Comparison of ENCODE assay signal across 3 fruit fly cellular contexts in genomic region chr3R:16005943-16006342, dm6.
TF ChIP-seq lines count a peak whose summit lies in the region.

No protein-coding gene starts in this region.

- no peak for TF ChIP-seq CTCF in whole organism, embryonic (GFP tag; optimal IDR thresholded peaks at IDR 0.05; lab: Kevin White, UChicago)

TF ChIP-seq in whole organism, adult, 20 proteins besides CTCF, POLR2A, EP300 and RAD21:
- TF ChIP-seq Clk (GFP tag; optimal IDR thresholded peaks at IDR 0.05; lab: Kevin White, UChicago) = no peak
- TF ChIP-seq cic (GFP tag; optimal IDR thresholded peaks at IDR 0.05; lab: Kevin White, UChicago) = no peak
- TF ChIP-seq bab1 (GFP tag; optimal IDR thresholded peaks at IDR 0.05; lab: Kevin White, UChicago) = no peak
- TF ChIP-seq CG5204 (GFP tag; optimal IDR thresholded peaks at IDR 0.05; lab: Kevin White, UChicago) = no peak
- peak; percentile 25 for TF ChIP-seq CG14711 (tag; optimal IDR thresholded peaks at IDR 0.05; lab: Kevin White, UChicago)
- peak; percentile 26 for TF ChIP-seq CG12768 (GFP tag; optimal IDR thresholded peaks at IDR 0.05; lab: Kevin White, UChicago)
- TF ChIP-seq pad (GFP tag; optimal IDR thresholded peaks at IDR 0.05; lab: Kevin White, UChicago) = no peak
- no peak for TF ChIP-seq CG7045 (GFP tag; optimal IDR thresholded peaks at IDR 0.05; lab: Kevin White, UChicago)
- TF ChIP-seq ovo (GFP tag; optimal IDR thresholded peaks at IDR 0.05; lab: Kevin White, UChicago) = peak; percentile 55
- peak; percentile 50 for TF ChIP-seq CG7101 (tag; optimal IDR thresholded peaks at IDR 0.05; lab: Kevin White, UChicago)
- peak; percentile 25 for TF ChIP-seq Crg-1 (GFP tag; optimal IDR thresholded peaks at IDR 0.05; lab: Kevin White, UChicago)
- TF ChIP-seq kay (GFP tag; lab: Kevin White, UChicago; ENCODE audit: borderline replicate concordance) = peak; percentile 52
- TF ChIP-seq Hr96 (GFP tag; optimal IDR thresholded peaks at IDR 0.05; lab: Kevin White, UChicago) = no peak

TF ChIP-seq in whole organism, embryonic, 481 proteins besides CTCF, POLR2A, EP300 and RAD21 (continues in another document):
- TF ChIP-seq disco-r (GFP tag; optimal IDR thresholded peaks at IDR 0.05; lab: Kevin White, UChicago) = no peak
- TF ChIP-seq CG12659 (GFP tag; optimal IDR thresholded peaks at IDR 0.05; lab: Kevin White, UChicago) = peak; percentile 26
- TF ChIP-seq CG3065 (GFP tag; optimal IDR thresholded peaks at IDR 0.05; lab: Kevin White, UChicago) = no peak
- peak; percentile 52 for TF ChIP-seq CG7839 (tag; optimal IDR thresholded peaks at IDR 0.05; lab: Kevin White, UChicago)
- TF ChIP-seq lov (optimal IDR thresholded peaks at IDR 0.05; lab: Kevin White, UChicago) = no peak
- no peak for TF ChIP-seq lov (GFP tag; IDR thresholded peaks at IDR 0.05; lab: Robert Waterston, UW)
- no peak for TF ChIP-seq Hmx (GFP tag; optimal IDR thresholded peaks at IDR 0.05; lab: Kevin White, UChicago)
- peak in 1 of 2 experiments; percentile 10 for TF ChIP-seq insv (GFP tag; optimal IDR thresholded peaks at IDR 0.05; lab: Kevin White, UChicago)
- TF ChIP-seq CG15514 (GFP tag; optimal IDR thresholded peaks at IDR 0.05; lab: Kevin White, UChicago) = peak; percentile 18
- TF ChIP-seq CG10431 (GFP tag; optimal IDR thresholded peaks at IDR 0.05; lab: Kevin White, UChicago) = peak; percentile 53
- peak; percentile 58 for TF ChIP-seq Fer1 (GFP tag; optimal IDR thresholded peaks at IDR 0.05; lab: Kevin White, UChicago)
- TF ChIP-seq Hsf (GFP tag; optimal IDR thresholded peaks at IDR 0.05; lab: Kevin White, UChicago) = no peak
- no peak for TF ChIP-seq p53 (GFP tag; optimal IDR thresholded peaks at IDR 0.05; lab: Kevin White, UChicago)
- peak; percentile 12 for TF ChIP-seq BtbVII (GFP tag; optimal IDR thresholded peaks at IDR 0.05; lab: Kevin White, UChicago)
- TF ChIP-seq ken (GFP tag; IDR thresholded peaks at IDR 0.05; lab: Robert Waterston, UW) = no peak
- TF ChIP-seq dmrt99B (tag; optimal IDR thresholded peaks at IDR 0.05; lab: Kevin White, UChicago) = peak; percentile 43
- TF ChIP-seq CG17912 (GFP tag; optimal IDR thresholded peaks at IDR 0.05; lab: Kevin White, UChicago) = peak; percentile 49
- TF ChIP-seq Hr51 (GFP tag; optimal IDR thresholded peaks at IDR 0.05; lab: Kevin White, UChicago) = peak in 1 of 2 experiments; percentile 30
- TF ChIP-seq lmd (GFP tag; IDR thresholded peaks at IDR 0.05; lab: Robert Waterston, UW) = no peak
- peak; percentile 62 for TF ChIP-seq CG33557 (GFP tag; optimal IDR thresholded peaks at IDR 0.05; lab: Kevin White, UChicago)
- peak; percentile 42 for TF ChIP-seq org-1 (GFP tag; optimal IDR thresholded peaks at IDR 0.05; lab: Kevin White, UChicago)
- TF ChIP-seq fu2 (GFP tag; optimal IDR thresholded peaks at IDR 0.05; lab: Kevin White, UChicago) = no peak
- TF ChIP-seq cato (GFP tag; optimal IDR thresholded peaks at IDR 0.05; lab: Kevin White, UChicago; ENCODE audit: borderline replicate concordance) = no peak
- peak; percentile 40 for TF ChIP-seq Meics (GFP tag; optimal IDR thresholded peaks at IDR 0.05; lab: Kevin White, UChicago)
- TF ChIP-seq ato (GFP tag; IDR thresholded peaks at IDR 0.05; lab: Robert Waterston, UW; ENCODE audit: partially characterized antibody) = no peak
- TF ChIP-seq CG6791 (GFP tag; IDR thresholded peaks at IDR 0.05; lab: Robert Waterston, UW; ENCODE audit: partially characterized antibody) = no peak
- TF ChIP-seq Asciz (GFP tag; optimal IDR thresholded peaks at IDR 0.05; lab: Kevin White, UChicago) = peak; percentile 81
- TF ChIP-seq CG14014 (GFP tag; IDR thresholded peaks at IDR 0.05; lab: Robert Waterston, UW) = no peak; the same call in 1 of the 2 replicates
- TF ChIP-seq CG6175 (GFP tag; IDR thresholded peaks at IDR 0.05; lab: Robert Waterston, UW) = no peak
- peak; percentile 47 for TF ChIP-seq CG4707 (GFP tag; optimal IDR thresholded peaks at IDR 0.05; lab: Kevin White, UChicago)
- peak; percentile 3 for TF ChIP-seq B-H2 (GFP tag; optimal IDR thresholded peaks at IDR 0.05; lab: Kevin White, UChicago)
- TF ChIP-seq nau (GFP tag; optimal IDR thresholded peaks at IDR 0.05; lab: Kevin White, UChicago) = peak; percentile 26
- TF ChIP-seq CG13424 (tag; optimal IDR thresholded peaks at IDR 0.05; lab: Kevin White, UChicago) = peak; percentile 51
- TF ChIP-seq Side (GFP tag; optimal IDR thresholded peaks at IDR 0.05; lab: Kevin White, UChicago) = no peak
- TF ChIP-seq CG3281 (GFP tag; optimal IDR thresholded peaks at IDR 0.05; lab: Kevin White, UChicago) = peak; percentile 55
- TF ChIP-seq Doc2 (GFP tag; IDR thresholded peaks at IDR 0.05; lab: Robert Waterston, UW) = no peak
- peak; percentile 3 for TF ChIP-seq lilli (GFP tag; optimal IDR thresholded peaks at IDR 0.05; lab: Kevin White, UChicago)
- TF ChIP-seq CG4328 (GFP tag; optimal IDR thresholded peaks at IDR 0.05; lab: Kevin White, UChicago) = peak; percentile 62
- TF ChIP-seq klu (GFP tag; IDR thresholded peaks at IDR 0.05; lab: Robert Waterston, UW) = no peak
- peak; percentile 26 for TF ChIP-seq CG18599 (GFP tag; optimal IDR thresholded peaks at IDR 0.05; lab: Kevin White, UChicago)

TF ChIP-seq in whole organism, prepupa, 60 proteins besides CTCF, POLR2A, EP300 and RAD21:
- TF ChIP-seq fkh (GFP tag; optimal IDR thresholded peaks at IDR 0.05; lab: Kevin White, UChicago) (peak; percentile 81), Smox (GFP tag; optimal IDR thresholded peaks at IDR 0.05; lab: Kevin White, UChicago) (no peak)
